Worm (Caenorhabditis elegans): ENCODE results near the gene E02C12.8.

E02C12.8 gene

ce11 chrV:9355371-9355770 is 18.0 kb downstream of the E02C12.8 start, which contains the start of gene ttr-40:
TSS of gene ttr-40 (minus strand) at chrV:9355471.
- TF ChIP-seq ztf-23 (GFP tag; IDR thresholded peaks at IDR 0.05) (no peak), ztf-29 (GFP tag; IDR thresholded peaks at IDR 0.05) (no peak), tab-1 (GFP tag; IDR thresholded peaks at IDR 0.05) (no peak), cog-1 (tag; optimal IDR thresholded peaks at IDR 0.05) (no peak), ref-1 (GFP tag; conservative IDR thresholded peaks at IDR 0.05) (no peak), med-1 (GFP tag; optimal IDR thresholded peaks at IDR 0.05; ENCODE audit: insufficient read depth) (no peak)

- TF ChIP-seq klf-2 (GFP tag; conservative IDR thresholded peaks at IDR 0.05): no peak
- no peak for TF ChIP-seq tab-1 (GFP tag; IDR thresholded peaks at IDR 0.05)
- no peak for TF ChIP-seq cog-1 (tag; optimal IDR thresholded peaks at IDR 0.05)
- no peak for TF ChIP-seq T22C8.4 (GFP tag; IDR thresholded peaks at IDR 0.05)
- no peak for TF ChIP-seq ztf-29 (GFP tag; IDR thresholded peaks at IDR 0.05)
- no peak for TF ChIP-seq flt-1 (GFP tag; IDR thresholded peaks at IDR 0.05)
- no peak for TF ChIP-seq ztf-23 (GFP tag; IDR thresholded peaks at IDR 0.05)
- no peak for TF ChIP-seq ref-1 (GFP tag; conservative IDR thresholded peaks at IDR 0.05)
- TF ChIP-seq med-1 (GFP tag; optimal IDR thresholded peaks at IDR 0.05; ENCODE audit: insufficient read depth): no peak
These were observed 20.5 kb downstream of the E02C12.8 start, which contains the start of gene srx-46 for ce11 chrV:9352947-9353346. TSS of gene srx-46 (plus strand) at chrV:9353247.

DNA sequence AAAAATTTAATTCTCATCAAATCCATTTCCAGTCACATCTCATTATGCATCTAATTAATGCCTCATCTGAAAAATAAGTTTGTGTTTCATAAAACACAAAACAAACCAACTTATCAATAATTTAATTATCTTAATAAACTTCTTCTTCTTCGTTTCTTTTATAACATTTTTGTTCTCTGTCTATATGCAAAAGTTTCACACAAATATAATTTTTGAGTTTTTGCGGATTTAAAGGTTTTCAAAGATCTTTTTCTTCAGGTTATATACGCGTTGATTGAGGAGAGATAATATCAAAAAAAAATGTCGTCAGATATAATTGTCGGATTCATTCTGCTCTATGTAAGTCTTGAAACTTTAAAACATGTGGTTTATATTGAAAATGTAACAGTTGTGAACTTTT is 23.7 kb downstream of the E02C12.8 start, which contains the start of gene srx-47:
TSS of gene srx-47 (plus strand) at position 301 of the 400 bp plus-strand sequence.
- TF ChIP-seq ztf-29 (GFP tag; IDR thresholded peaks at IDR 0.05) (no peak), klf-2 (GFP tag; conservative IDR thresholded peaks at IDR 0.05) (no peak), ref-1 (GFP tag; conservative IDR thresholded peaks at IDR 0.05) (no peak), med-1 (GFP tag; optimal IDR thresholded peaks at IDR 0.05; ENCODE audit: insufficient read depth) (no peak), cog-1 (tag; optimal IDR thresholded peaks at IDR 0.05) (no peak), T22C8.4 (GFP tag; IDR thresholded peaks at IDR 0.05) (no peak), ztf-23 (GFP tag; IDR thresholded peaks at IDR 0.05) (no peak), tab-1 (GFP tag; IDR thresholded peaks at IDR 0.05) (no peak), flt-1 (GFP tag; IDR thresholded peaks at IDR 0.05) (no peak)

DNA sequence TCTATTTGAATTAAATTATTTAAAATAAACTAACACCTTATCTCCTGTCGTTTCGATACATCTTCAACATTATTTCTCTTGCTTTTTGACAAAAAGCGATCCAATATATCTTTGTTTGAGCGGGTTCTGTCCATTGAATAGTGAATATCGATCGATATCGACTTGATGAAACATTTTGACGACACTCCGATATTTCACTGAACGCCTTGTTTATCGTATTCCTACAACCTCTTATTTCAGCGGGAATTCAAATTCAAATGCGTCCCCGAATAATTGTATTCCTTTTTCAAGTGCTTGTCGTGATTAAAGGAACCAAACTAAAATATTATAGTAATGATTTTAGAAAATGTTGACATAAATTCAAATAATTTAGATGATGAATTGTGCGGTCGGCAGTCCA is 26.6 kb downstream of the E02C12.8 start, which contains the start of the genes K07B1.7 and try-5:
TSS of gene K07B1.7 (minus strand) at position 159 of the 400 bp plus-strand sequence.
TSS of gene try-5 (plus strand) at position 241 of the 400 bp plus-strand sequence.
- TF ChIP-seq T22C8.4 (GFP tag; IDR thresholded peaks at IDR 0.05) (peak; percentile 91), med-1 (GFP tag; optimal IDR thresholded peaks at IDR 0.05; ENCODE audit: insufficient read depth) (no peak)

- TF ChIP-seq ztf-29 (GFP tag; IDR thresholded peaks at IDR 0.05) (peak; percentile 77), flt-1 (GFP tag; IDR thresholded peaks at IDR 0.05) (peak; percentile 90), cog-1 (tag; optimal IDR thresholded peaks at IDR 0.05) (peak; percentile 100), ref-1 (GFP tag; conservative IDR thresholded peaks at IDR 0.05) (peak; percentile 86; the same call in 1 of the 2 replicates), T22C8.4 (GFP tag; IDR thresholded peaks at IDR 0.05) (0 out of 2 replicates have a peak, but pooled peaks have one; percentile 15), ztf-23 (GFP tag; IDR thresholded peaks at IDR 0.05) (peak; percentile 87), med-1 (GFP tag; optimal IDR thresholded peaks at IDR 0.05; ENCODE audit: insufficient read depth) (no peak), klf-2 (GFP tag; conservative IDR thresholded peaks at IDR 0.05) (0 out of 2 replicates have a peak, but pooled peaks have one; percentile 14), tab-1 (GFP tag; IDR thresholded peaks at IDR 0.05) (no peak; the same call in 1 of the 2 replicates)
These were observed 29.5 kb downstream of the E02C12.8 start, which contains the start of gene tos-1 for ce11 chrV:9343629-9344624. TSS of gene tos-1 (minus strand) at chrV:9344203.

- TF ChIP-seq ref-1 (GFP tag; conservative IDR thresholded peaks at IDR 0.05) (no peak), med-1 (GFP tag; optimal IDR thresholded peaks at IDR 0.05; ENCODE audit: insufficient read depth) (no peak), T22C8.4 (GFP tag; IDR thresholded peaks at IDR 0.05) (0 out of 2 replicates have a peak, but pooled peaks have one; percentile 11), ztf-29 (GFP tag; IDR thresholded peaks at IDR 0.05) (no peak), klf-2 (GFP tag; conservative IDR thresholded peaks at IDR 0.05) (no peak), flt-1 (GFP tag; IDR thresholded peaks at IDR 0.05) (no peak; the same call in 1 of the 2 replicates), tab-1 (GFP tag; IDR thresholded peaks at IDR 0.05) (0 out of 2 replicates have a peak, but pooled peaks have one; percentile 4), ztf-23 (GFP tag; IDR thresholded peaks at IDR 0.05) (0 out of 2 replicates have a peak, but pooled peaks have one; percentile 45), cog-1 (tag; optimal IDR thresholded peaks at IDR 0.05) (no peak)
These were observed 30.3 kb downstream of the E02C12.8 start for ce11 chrV:9342965-9343628.

ce11 chrV:9342282-9342681 is 31.1 kb downstream of the E02C12.8 start:
- TF ChIP-seq klf-2 (GFP tag; conservative IDR thresholded peaks at IDR 0.05) (0 out of 2 replicates have a peak, but pooled peaks have one; percentile 49), flt-1 (GFP tag; IDR thresholded peaks at IDR 0.05) (peak; percentile 78; the same call in 1 of the 2 replicates), ztf-23 (GFP tag; IDR thresholded peaks at IDR 0.05) (0 out of 2 replicates have a peak, but pooled peaks have one; percentile 6), T22C8.4 (GFP tag; IDR thresholded peaks at IDR 0.05) (peak; percentile 28; the same call in 1 of the 2 replicates)

DNA sequence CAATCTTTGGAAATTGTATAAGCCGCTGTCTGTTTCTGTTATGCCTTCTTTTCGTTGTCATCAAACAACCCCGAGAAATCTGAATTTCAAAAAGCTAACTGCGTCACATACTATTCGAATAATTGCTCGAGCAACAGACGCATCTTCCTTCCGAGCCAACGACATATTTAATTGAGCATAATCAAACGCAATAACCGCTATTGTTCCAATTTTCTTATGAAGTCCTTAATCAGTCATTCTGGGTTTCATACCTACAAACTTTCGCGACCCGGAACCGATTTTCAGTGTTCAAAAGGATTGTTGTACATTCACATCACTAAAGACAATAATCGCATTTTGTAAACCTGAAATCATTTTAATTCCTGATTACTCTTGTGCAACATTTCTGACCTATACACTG is 31.6 kb downstream of the E02C12.8 start:
- TF ChIP-seq flt-1 (GFP tag; IDR thresholded peaks at IDR 0.05): peak; percentile 62; the same call in 1 of the 2 replicates
- 0 out of 2 replicates have a peak, but pooled peaks have one; percentile 50 for TF ChIP-seq klf-2 (GFP tag; conservative IDR thresholded peaks at IDR 0.05)
- TF ChIP-seq ztf-23 (GFP tag; IDR thresholded peaks at IDR 0.05): peak; percentile 49

- TF ChIP-seq tab-1 (GFP tag; IDR thresholded peaks at IDR 0.05) (0 out of 2 replicates have a peak, but pooled peaks have one; percentile 8), T22C8.4 (GFP tag; IDR thresholded peaks at IDR 0.05) (no peak)
These were observed 33.1 kb downstream of the E02C12.8 start for ce11 chrV:9340318-9340717.
